Fruit fly (Drosophila melanogaster) S2 (cell line): ENCODE measurements around the gene Obp73a.
A peak's percentile ranks its signal among the peaks of the same experiment; 100 is the strongest.

Experiments used
- CG8478 ChIP-seq: fragments of >200 bp; optimal IDR thresholded peaks from 2 replicates; lab custom pipeline; 2018
- CTCF ChIP-seq, 2 experiments: fragments of >200 bp; optimal IDR thresholded peaks; 2 replicates each; lab custom pipeline; 2018

DNA sequence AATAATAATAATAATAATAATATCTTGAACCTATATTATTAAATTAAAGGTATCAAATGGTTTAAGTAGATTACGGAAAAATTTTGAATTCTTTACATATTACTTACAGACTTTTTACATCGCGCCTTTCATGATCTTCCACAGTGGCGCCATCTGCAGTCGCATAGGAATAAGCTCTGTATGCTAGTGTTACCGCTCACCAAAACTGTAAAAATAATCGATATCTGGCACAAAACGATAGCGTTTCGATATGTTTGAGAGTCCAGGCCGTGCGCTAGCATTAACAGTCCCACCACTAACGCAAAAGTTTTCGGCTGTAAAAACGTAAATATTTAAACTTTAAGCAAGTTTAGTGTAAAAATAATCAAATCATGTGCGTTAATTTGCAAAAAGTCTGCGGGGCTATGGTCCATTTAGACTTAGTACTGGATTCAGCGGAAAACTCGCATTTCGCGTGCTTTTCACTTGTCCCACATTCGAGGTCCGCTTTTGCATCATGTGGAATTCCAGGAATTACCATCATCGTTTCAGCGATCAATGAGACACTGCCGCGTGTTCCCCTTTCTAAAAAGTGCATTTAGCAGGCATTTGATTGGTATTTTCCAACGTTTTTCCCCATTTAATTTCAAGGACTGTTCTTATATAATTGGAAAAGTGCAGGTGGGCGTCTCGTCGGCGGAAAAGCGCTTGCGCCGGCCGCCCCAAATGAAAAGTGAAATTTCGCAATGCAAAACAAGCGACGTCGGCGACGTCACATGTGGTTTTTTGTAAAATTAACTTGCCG lies 11.2 kb downstream of the Obp73a start:
- TF ChIP-seq CG8478 (lab: Kevin White, UChicago): no peak
- TF ChIP-seq CTCF (optimal IDR thresholded peaks at IDR 0.05; lab: Kevin White, UChicago): peak; percentile 93 to 94
